Worm (Caenorhabditis elegans) whole organism, young adult: Measurements from ENCODE around the gene sra-8.

ENCODE experiments used
- F10E7.11 ChIP-seq: sonication (generic microtip); optimal IDR thresholded peaks from 2 replicates; lab custom pipeline; 2017; ENCODE audit warnings: mild to moderate bottlenecking, missing genetic modification characterization, moderate library complexity, missing compliant biosample characterization
- F57C9.4 ChIP-seq: sonication (generic microtip); optimal IDR thresholded peaks from 2 replicates; lab custom pipeline; 2017; ENCODE audit warnings: mild to moderate bottlenecking, missing genetic modification characterization, missing compliant biosample characterization
- K11D2.4 ChIP-seq: fragments of 200-800 bp; sonication (Bioruptor generic); IDR thresholded peaks from 2 replicates; pipeline ENCODE4 v1.3.6; 2022; ENCODE audit warnings: missing genetic modification reagents, missing genetic modification characterization, missing compliant biosample characterization
- Y79H2A.3 ChIP-seq: fragments of 200-800 bp; sonication (Bioruptor generic); conservative IDR thresholded peaks from 2 replicates; pipeline ENCODE4 v1.3.6; 2022; ENCODE audit warnings: missing genetic modification reagents, missing genetic modification characterization, missing compliant biosample characterization
- Y95B8A.8 ChIP-seq: fragments of 200-800 bp; sonication (Bioruptor generic); IDR thresholded peaks from 2 replicates; pipeline ENCODE4 v1.3.6; 2022; ENCODE audit warnings: missing genetic modification reagents, missing genetic modification characterization, missing compliant biosample characterization
- akir-1 ChIP-seq: fragments of 200-800 bp; sonication (Bioruptor generic); optimal IDR thresholded peaks from 2 replicates; lab custom pipeline; 2018; ENCODE audit warnings: mild to moderate bottlenecking, missing genetic modification characterization, moderate library complexity, missing compliant biosample characterization
- aptf-3 ChIP-seq: fragments of 200-800 bp; sonication (Bioruptor generic); IDR thresholded peaks from 2 replicates; pipeline ENCODE4 v1.3.6; 2022; ENCODE audit warnings: missing genetic modification characterization, missing compliant biosample characterization
- athp-1 ChIP-seq: sonication (generic microtip); optimal IDR thresholded peaks from 2 replicates; lab custom pipeline; 2017; ENCODE audit warnings: mild to moderate bottlenecking, missing genetic modification characterization, missing compliant biosample characterization
- attf-5 ChIP-seq: fragments of 200-800 bp; sonication (Bioruptor generic); optimal IDR thresholded peaks from 2 replicates; lab custom pipeline; 2018; ENCODE audit warnings: mild to moderate bottlenecking, missing genetic modification characterization, missing compliant biosample characterization
- cebp-1 ChIP-seq, 2 experiments: fragments of 200-800 bp in 1 of 2; sonication (Bioruptor generic) in 1 of 2; sonication (generic microtip) in 1 of 2; IDR thresholded peaks in 1 of 2; optimal IDR thresholded peaks in 1 of 2; 2 replicates each; pipeline versions ENCODE4 v1.3.6 to Lab custom; 2017 to 2022; ENCODE audit warnings: missing compliant biosample characterization in 2 of 2, missing genetic modification characterization in 2 of 2, mild to moderate bottlenecking in 1 of 2, missing genetic modification reagents in 1 of 2, moderate library complexity in 1 of 2
- ceh-100 ChIP-seq: fragments of 200-800 bp; sonication (Bioruptor generic); IDR thresholded peaks from 2 replicates; pipeline ENCODE4 v1.3.6; 2022; ENCODE audit warnings: missing genetic modification reagents, missing genetic modification characterization, missing compliant biosample characterization
- ceh-27 ChIP-seq: fragments of 200-800 bp; sonication (Bioruptor generic); optimal IDR thresholded peaks from 2 replicates; lab custom pipeline; 2018; ENCODE audit warnings: mild to moderate bottlenecking, missing genetic modification characterization, moderate library complexity, missing compliant biosample characterization
- ceh-91 ChIP-seq: fragments of 200-800 bp; sonication (Bioruptor generic); IDR thresholded peaks from 2 replicates; pipeline ENCODE4 v1.3.6; 2022; ENCODE audit warnings: missing genetic modification reagents, missing genetic modification characterization, missing compliant biosample characterization
- egl-44 ChIP-seq: fragments of 200-800 bp; sonication (Bioruptor generic); IDR thresholded peaks from 2 replicates; pipeline ENCODE4 v1.3.6; 2022; ENCODE audit warnings: missing genetic modification reagents, missing genetic modification characterization, missing compliant biosample characterization
- fkh-3 ChIP-seq: sonication (generic microtip); optimal IDR thresholded peaks from 2 replicates; lab custom pipeline; 2016; ENCODE audit warnings: mild to moderate bottlenecking, missing genetic modification characterization, missing compliant biosample characterization
- hmg-20 ChIP-seq: fragments of 200-800 bp; sonication (Bioruptor generic); IDR thresholded peaks from 2 replicates; pipeline ENCODE4 v1.3.6; 2022; ENCODE audit warnings: missing genetic modification reagents, missing genetic modification characterization, missing compliant biosample characterization
- hrde-1 ChIP-seq: sonication (generic microtip); optimal IDR thresholded peaks from 2 replicates; lab custom pipeline; 2016; ENCODE audit warnings: missing genetic modification characterization, mild to moderate bottlenecking, missing compliant biosample characterization, moderate library complexity, missing genotype, missing genetic modification reagents, borderline replicate concordance
- let-526 ChIP-seq: fragments of 200-800 bp; sonication (Bioruptor generic); IDR thresholded peaks from 2 replicates; pipeline ENCODE4 v1.3.6; 2022; ENCODE audit warnings: missing genetic modification reagents, missing genetic modification characterization, missing compliant biosample characterization
- lin-26 ChIP-seq: fragments of 200-800 bp; sonication (Bioruptor generic); IDR thresholded peaks from 2 replicates; pipeline ENCODE4 v1.3.6; 2022; ENCODE audit warnings: missing genetic modification reagents, missing genetic modification characterization, missing compliant biosample characterization
- lin-40 ChIP-seq: sonication (generic microtip); optimal IDR thresholded peaks from 2 replicates; lab custom pipeline; 2016; ENCODE audit warnings: missing genetic modification characterization, mild to moderate bottlenecking, missing compliant biosample characterization, missing genotype, missing genetic modification reagents
- lsl-1 ChIP-seq: fragments of 200-800 bp; sonication (Bioruptor generic); optimal IDR thresholded peaks from 2 replicates; lab custom pipeline; 2018; ENCODE audit warnings: mild to moderate bottlenecking, missing genetic modification characterization, moderate library complexity, missing compliant biosample characterization
- lsy-27 ChIP-seq: sonication (generic microtip); optimal IDR thresholded peaks from 2 replicates; lab custom pipeline; 2017; ENCODE audit warnings: missing genetic modification characterization, mild to moderate bottlenecking, missing compliant biosample characterization, antibody characterized with exemption, missing genotype, borderline replicate concordance; ENCODE audit not compliant: insufficient read depth
- madf-10 ChIP-seq: sonication (generic microtip); optimal IDR thresholded peaks from 2 replicates; lab custom pipeline; 2016; ENCODE audit warnings: mild to moderate bottlenecking, missing genetic modification characterization, missing compliant biosample characterization
- madf-6 ChIP-seq: fragments of 200-800 bp; sonication (Bioruptor generic); IDR thresholded peaks from 2 replicates; pipeline ENCODE4 v1.3.6; 2022; ENCODE audit warnings: missing genetic modification reagents, missing genetic modification characterization, missing compliant biosample characterization
- mcd-1 ChIP-seq: fragments of 200-800 bp; sonication (Bioruptor generic); IDR thresholded peaks from 2 replicates; pipeline ENCODE4 v1.3.6; 2022; ENCODE audit warnings: missing genetic modification reagents, missing genetic modification characterization, missing compliant biosample characterization
- nhr-120 ChIP-seq: fragments of 200-800 bp; sonication (Bioruptor generic); IDR thresholded peaks from 2 replicates; pipeline ENCODE4 v1.3.6; 2022; ENCODE audit warnings: missing genetic modification characterization, missing compliant biosample characterization
- nhr-179 ChIP-seq: sonication (generic microtip); optimal IDR thresholded peaks from 2 replicates; lab custom pipeline; 2016; ENCODE audit warnings: mild to moderate bottlenecking, missing genetic modification characterization, missing compliant biosample characterization
- nhr-90 ChIP-seq: sonication (generic microtip); optimal IDR thresholded peaks from 2 replicates; lab custom pipeline; 2016; ENCODE audit warnings: missing genotype, mild to moderate bottlenecking, missing genetic modification characterization, missing compliant biosample characterization
- pha-4 ChIP-seq: fragments of 150-350 bp; sonication (generic microtip); optimal IDR thresholded peaks from 2 replicates; lab custom pipeline; 2014; ENCODE audit warnings: missing biosample characterization, missing genetic modification reagents, missing genetic modification characterization
- rec-8 ChIP-seq, 2 experiments: sonication (generic microtip); optimal IDR thresholded peaks; 2 replicates each; lab custom pipeline; 2016; ENCODE audit warnings: mild to moderate bottlenecking in 2 of 2, missing genetic modification characterization in 2 of 2, missing genetic modification reagents in 2 of 2, missing genotype in 2 of 2, missing biosample characterization in 1 of 2, missing compliant biosample characterization in 1 of 2, moderate library complexity in 1 of 2
- repo-1 ChIP-seq: sonication (generic microtip); optimal IDR thresholded peaks from 2 replicates; lab custom pipeline; 2017; ENCODE audit warnings: mild to moderate bottlenecking, missing genetic modification characterization, missing compliant biosample characterization
- rpc-1 ChIP-seq, 2 experiments: fragments of 150-350 bp in 1 of 2; sonication (generic microtip) in 1 of 2; optimal IDR thresholded peaks; 2 replicates each; lab custom pipeline; 2014 to 2018; ENCODE audit warnings: missing biosample characterization in 1 of 2, missing genetic modification characterization in 1 of 2, missing genetic modification reagents in 1 of 2, missing genotype in 1 of 2
- snpc-1.3 ChIP-seq: sonication (generic microtip); optimal IDR thresholded peaks from 2 replicates; lab custom pipeline; 2017; ENCODE audit warnings: missing genetic modification characterization, mild to moderate bottlenecking, missing compliant biosample characterization, antibody characterized with exemption, moderate library complexity, missing genotype, missing genetic modification reagents; ENCODE audit not compliant: insufficient read depth
- snpc-3.4 ChIP-seq: sonication (generic microtip); optimal IDR thresholded peaks from 2 replicates; lab custom pipeline; 2017; ENCODE audit warnings: missing genetic modification characterization, mild to moderate bottlenecking, missing compliant biosample characterization, antibody characterized with exemption, moderate library complexity, missing genotype, missing genetic modification reagents
- snpc-4 ChIP-seq, 5 experiments: fragments of 150-350 bp in 1 of 5; sonication (generic microtip) in 4 of 5; optimal IDR thresholded peaks; 2 replicates each; lab custom pipeline; 2014 to 2018; ENCODE audit warnings: missing genetic modification characterization in 5 of 5, missing biosample characterization in 3 of 5, antibody characterized with exemption in 2 of 5, mild to moderate bottlenecking in 2 of 5, missing compliant biosample characterization in 2 of 5, missing genotype in 2 of 5, moderate library complexity in 2 of 5, missing genetic modification reagents in 1 of 5
- sptf-2 ChIP-seq: fragments of 200-800 bp; sonication (Bioruptor generic); optimal IDR thresholded peaks from 2 replicates; lab custom pipeline; 2018; ENCODE audit warnings: mild to moderate bottlenecking, missing genetic modification characterization, missing compliant biosample characterization
- zim-3 ChIP-seq: sonication (generic microtip); optimal IDR thresholded peaks from 2 replicates; lab custom pipeline; 2017; ENCODE audit warnings: mild to moderate bottlenecking, missing genetic modification characterization, moderate library complexity, missing compliant biosample characterization
- ztf-22 ChIP-seq: fragments of 200-800 bp; sonication (Bioruptor generic); optimal IDR thresholded peaks from 2 replicates; lab custom pipeline; 2018; ENCODE audit warnings: mild to moderate bottlenecking, missing genetic modification characterization, moderate library complexity, missing compliant biosample characterization
- ztf-26 ChIP-seq: sonication (generic microtip); optimal IDR thresholded peaks from 2 replicates; lab custom pipeline; 2017; ENCODE audit warnings: missing genetic modification characterization, missing compliant biosample characterization
- ztf-6 ChIP-seq: fragments of 200-800 bp; sonication (Bioruptor generic); IDR thresholded peaks from 2 replicates; pipeline ENCODE4 v1.3.6; 2022; ENCODE audit warnings: missing genetic modification reagents, missing genetic modification characterization, missing compliant biosample characterization

Gene sra-8

ce11 chrII:9501955-9502354, 35.6 kb upstream of the sra-8 start (continued):
- TF ChIP-seq ceh-100 (no peak), Y79H2A.3 (GFP tag; lab: Robert Waterston, UW) (no peak), ztf-26 (tag; lab: Kevin White, UChicago) (no peak)

ce11 chrII:9507181-9507580, 30.3 kb upstream of the sra-8 start, which contains the start of gene gcy-3:
Gene gcy-3, minus strand, starts transcription at chrII:9507281.
- TF ChIP-seq ztf-22 (GFP tag; lab: Kevin White, UChicago) (no peak), pha-4 (no peak), nhr-179 (tag; lab: Kevin White, UChicago) (no peak), zim-3 (no peak), lsl-1 (GFP tag; lab: Kevin White, UChicago) (no peak), madf-10 (tag; lab: Kevin White, UChicago) (no peak), snpc-1.3 (no peak), F10E7.11 (no peak), egl-44 (GFP tag; lab: Robert Waterston, UW) (no peak), hmg-20 (GFP tag; lab: Robert Waterston, UW) (no peak), rpc-1 (optimal IDR thresholded peaks at IDR 0.05; lab: Kevin White, UChicago) (no peak), rpc-1 (tag; optimal IDR thresholded peaks at IDR 0.05; lab: Kevin White, UChicago) (no peak), athp-1 (tag; lab: Kevin White, UChicago) (no peak)

ce11 chrII:9516836-9517235, 20.7 kb upstream of the sra-8 start, which contains the start of gene gcy-1:
Gene gcy-1, minus strand, starts transcription at chrII:9516936.
- TF ChIP-seq snpc-3.4 (tag; lab: Kevin White, UChicago) (no peak), nhr-90 (tag; lab: Kevin White, UChicago) (no peak), nhr-179 (tag; lab: Kevin White, UChicago) (no peak), lin-40 (tag; lab: Kevin White, UChicago) (no peak), attf-5 (GFP tag; lab: Kevin White, UChicago) (no peak)

ce11 chrII:9518781-9519180, 18.7 kb upstream of the sra-8 start, which contains the start of the genes sfxn-1.1 and AH6.3:
Gene sfxn-1.1, minus strand, starts transcription at chrII:9518881.
Gene AH6.3, plus strand, starts transcription at chrII:9519055.
- TF ChIP-seq let-526 (no peak), lsy-27 (tag; lab: Kevin White, UChicago) (no peak), zim-3 (no peak), F57C9.4 (tag; lab: Kevin White, UChicago) (no peak), snpc-4 (GFP tag; optimal IDR thresholded peaks at IDR 0.05; lab: Kevin White, UChicago) (no peak), snpc-4 (tag; optimal IDR thresholded peaks at IDR 0.05; lab: Kevin White, UChicago) (no peak), K11D2.4 (GFP tag; lab: Robert Waterston, UW) (no peak), ztf-6 (no peak), madf-6 (GFP tag; lab: Robert Waterston, UW) (no peak), lsl-1 (GFP tag; lab: Kevin White, UChicago) (no peak), mcd-1 (GFP tag; lab: Robert Waterston, UW) (no peak), akir-1 (GFP tag; lab: Kevin White, UChicago) (no peak)

ce11 chrII:9521570-9521969, 16.0 kb upstream of the sra-8 start, which contains the start of gene sra-1:
Gene sra-1, minus strand, starts transcription at chrII:9521670.
- TF ChIP-seq hrde-1 (tag; lab: Kevin White, UChicago) (no peak), ceh-27 (GFP tag; lab: Kevin White, UChicago) (no peak), sptf-2 (GFP tag; lab: Kevin White, UChicago) (no peak), ceh-91 (GFP tag; lab: Robert Waterston, UW) (no peak), cebp-1 (GFP tag; IDR thresholded peaks at IDR 0.05; lab: Robert Waterston, UW) (no peak), cebp-1 (tag; optimal IDR thresholded peaks at IDR 0.05; lab: Kevin White, UChicago) (no peak), Y95B8A.8 (GFP tag; lab: Robert Waterston, UW) (no peak), K11D2.4 (GFP tag; lab: Robert Waterston, UW) (no peak), nhr-120 (GFP tag; lab: Robert Waterston, UW) (no peak), repo-1 (no peak), lsl-1 (GFP tag; lab: Kevin White, UChicago) (no peak), ztf-22 (GFP tag; lab: Kevin White, UChicago) (no peak), aptf-3 (GFP tag; lab: Robert Waterston, UW) (no peak), fkh-3 (tag; lab: Kevin White, UChicago) (no peak), F10E7.11 (no peak), lin-26 (GFP tag; lab: Robert Waterston, UW) (no peak), rec-8 (tag; optimal IDR thresholded peaks at IDR 0.05; lab: Kevin White, UChicago) (no peak)
- TF ChIP-seq, all 124 proteins: peak for 0
